Fruit fly (Drosophila melanogaster): ENCODE measurements around the gene Rev1.

Rev1 gene

dm6 chr3L:652637-653036, 1.5 kb upstream of the Rev1 start, which contains the start of gene CG3402 (continued):
- TF ChIP-seq B-H1 (GFP tag; IDR thresholded peaks at IDR 0.05) (no peak), ttk (GFP tag; IDR thresholded peaks at IDR 0.05) (no peak), CG2712 (tag; optimal IDR thresholded peaks at IDR 0.05) (no peak), CG18764 (GFP tag; optimal IDR thresholded peaks at IDR 0.05) (no peak), trh (GFP tag; optimal IDR thresholded peaks at IDR 0.05) (no peak), sim (GFP tag; IDR thresholded peaks at IDR 0.05) (no peak), CG9215 (GFP tag; IDR thresholded peaks at IDR 0.05) (no peak), Bteb2 (GFP tag; optimal IDR thresholded peaks at IDR 0.05) (no peak), CG11247 (GFP tag; IDR thresholded peaks at IDR 0.05) (no peak), CG14710 (tag; optimal IDR thresholded peaks at IDR 0.05) (peak; percentile 14), bbx (GFP tag; IDR thresholded peaks at IDR 0.05; ENCODE audit: partially characterized antibody) (peak; percentile 66; the same call in 1 of the 2 replicates), MBD-R2 (GFP tag; IDR thresholded peaks at IDR 0.05) (peak; percentile 84), gro (GFP tag; optimal IDR thresholded peaks at IDR 0.05) (no peak), HmgZ (tag; optimal IDR thresholded peaks at IDR 0.05) (peak; percentile 26), NfI (GFP tag; optimal IDR thresholded peaks at IDR 0.05) (no peak), CG10267 (tag; optimal IDR thresholded peaks at IDR 0.05) (peak; percentile 33), esg (GFP tag; conservative IDR thresholded peaks at IDR 0.05) (no peak), Sry-δ (GFP tag; optimal IDR thresholded peaks at IDR 0.05) (peak; percentile 45), Doc3 (GFP tag; IDR thresholded peaks at IDR 0.05; ENCODE audit: partially characterized antibody) (peak; percentile 72), CG14965 (GFP tag; optimal IDR thresholded peaks at IDR 0.05; ENCODE audit: borderline replicate concordance) (no peak), tll (GFP tag; optimal IDR thresholded peaks at IDR 0.05) (no peak), CG12744 (GFP tag; optimal IDR thresholded peaks at IDR 0.05) (no peak), salm (tag; optimal IDR thresholded peaks at IDR 0.05) (no peak), sug (tag; optimal IDR thresholded peaks at IDR 0.05) (peak; percentile 11), CG15073 (GFP tag; optimal IDR thresholded peaks at IDR 0.05) (no peak), bab2 (GFP tag; optimal IDR thresholded peaks at IDR 0.05) (no peak), E2f2 (GFP tag; IDR thresholded peaks at IDR 0.05) (peak; percentile 86), Nf-YB (GFP tag; optimal IDR thresholded peaks at IDR 0.05) (no peak), ERR (GFP tag; optimal IDR thresholded peaks at IDR 0.05) (no peak), br (optimal IDR thresholded peaks at IDR 0.05) (no peak), YL-1 (GFP tag; optimal IDR thresholded peaks at IDR 0.05) (peak; percentile 47), cato (GFP tag; optimal IDR thresholded peaks at IDR 0.05; ENCODE audit: borderline replicate concordance) (no peak), CG7928 (GFP tag; optimal IDR thresholded peaks at IDR 0.05) (no peak), Dll (GFP tag; IDR thresholded peaks at IDR 0.05; ENCODE audit: partially characterized antibody) (peak; percentile 81), E2f1 (GFP tag; IDR thresholded peaks at IDR 0.05) (no peak), CG8089 (GFP tag; optimal IDR thresholded peaks at IDR 0.05) (no peak), HLH54F (GFP tag; optimal IDR thresholded peaks at IDR 0.05) (no peak), dm (GFP tag; optimal IDR thresholded peaks at IDR 0.05) (no peak), CG1603 (tag; optimal IDR thresholded peaks at IDR 0.05) (peak; percentile 4), CG11695 (GFP tag; IDR thresholded peaks at IDR 0.05) (no peak), CG15514 (GFP tag; optimal IDR thresholded peaks at IDR 0.05) (no peak), CG6254 (GFP tag; optimal IDR thresholded peaks at IDR 0.05) (no peak), CG17612 (GFP tag; IDR thresholded peaks at IDR 0.05) (no peak), ab (GFP tag; optimal IDR thresholded peaks at IDR 0.05) (no peak), aop (GFP tag; IDR thresholded peaks at IDR 0.05) (no peak), chm (GFP tag; IDR thresholded peaks at IDR 0.05) (no peak), nerfin-2 (GFP tag; IDR thresholded peaks at IDR 0.05; ENCODE audit: partially characterized antibody) (peak; percentile 53; the same call in 1 of the 2 replicates), Adf1 (GFP tag; IDR thresholded peaks at IDR 0.05) (no peak), CG8388 (GFP tag; optimal IDR thresholded peaks at IDR 0.05) (no peak), pb (GFP tag; optimal IDR thresholded peaks at IDR 0.05) (no peak), CG1832 (GFP tag; optimal IDR thresholded peaks at IDR 0.05) (no peak), Fer1 (GFP tag; optimal IDR thresholded peaks at IDR 0.05) (peak; percentile 7)
